Fruit fly (Drosophila melanogaster) whole organism, adult: ENCODE data around the gene Lrr47.

Experiments used
- CG5204 ChIP-seq: fragments of 200-800 bp; sonication (Bioruptor generic); optimal IDR thresholded peaks from 2 replicates; lab custom pipeline; 2016; ENCODE audit warnings: missing biosample characterization, missing genetic modification characterization
- CG7045 ChIP-seq: fragments of 200-800 bp; sonication (Bioruptor generic); optimal IDR thresholded peaks from 2 replicates; lab custom pipeline; 2017; ENCODE audit warnings: missing biosample characterization, mild to moderate bottlenecking, missing genetic modification characterization
- Clk ChIP-seq: fragments of 200-800 bp; sonication (Bioruptor generic); optimal IDR thresholded peaks from 2 replicates; lab custom pipeline; 2017; ENCODE audit warnings: missing biosample characterization, missing genetic modification characterization
- Crg-1 ChIP-seq: fragments of 200-800 bp; sonication (Bioruptor generic); optimal IDR thresholded peaks from 2 replicates; lab custom pipeline; 2016; ENCODE audit warnings: missing biosample characterization, missing genetic modification characterization
- Mnt ChIP-seq: fragments of 200-800 bp; sonication (Bioruptor generic); optimal IDR thresholded peaks from 2 replicates; lab custom pipeline; 2016; ENCODE audit warnings: missing biosample characterization, mild to moderate bottlenecking, missing genetic modification characterization
- cnc ChIP-seq, 2 experiments: fragments of >200 bp; optimal IDR thresholded peaks; 2 replicates each; lab custom pipeline; 2017
- kay ChIP-seq: fragments of 200-800 bp; sonication (Bioruptor generic); peaks from one replicate; lab custom pipeline; 2016; ENCODE audit warnings: missing biosample characterization, missing genetic modification characterization, borderline replicate concordance
- ovo ChIP-seq: fragments of 200-800 bp; sonication (Bioruptor generic); optimal IDR thresholded peaks from 2 replicates; lab custom pipeline; 2016; ENCODE audit warnings: missing biosample characterization, missing genetic modification characterization

DNA sequence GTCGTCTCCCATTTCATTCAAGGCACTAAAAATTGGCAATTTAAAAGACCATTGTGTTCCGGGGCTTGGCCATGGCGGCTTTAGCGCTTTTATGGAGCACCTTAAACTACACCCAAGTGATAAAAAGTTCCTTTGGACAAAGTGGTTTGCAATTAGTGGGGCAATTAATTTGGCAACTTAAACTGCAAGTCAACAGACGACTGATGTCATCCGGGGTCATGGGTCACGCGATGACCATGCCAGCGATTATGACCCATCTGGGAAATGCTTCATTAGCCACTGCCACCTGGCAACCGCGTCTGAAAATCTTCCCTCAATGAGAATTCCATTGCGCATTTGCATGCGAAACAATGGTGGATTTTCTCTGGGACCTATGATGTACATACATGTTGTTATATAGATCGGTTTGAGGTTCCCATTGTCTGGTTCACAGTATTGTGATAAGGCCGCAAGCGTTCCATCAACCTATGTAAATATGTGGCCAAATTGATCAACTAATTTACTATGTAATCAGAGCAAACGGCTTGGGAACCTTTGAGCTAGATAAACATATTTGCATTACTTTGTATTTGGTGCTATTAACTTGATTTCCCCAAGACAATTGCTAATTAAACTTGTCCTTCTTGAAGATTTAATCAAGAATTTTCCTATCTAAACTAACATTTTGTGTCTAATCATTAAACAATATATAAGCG lies 19.9 kb upstream of the Lrr47 start:
- TF ChIP-seq Clk (GFP tag; lab: Kevin White, UChicago) (no peak), ovo (GFP tag; lab: Kevin White, UChicago) (no peak), kay (GFP tag; lab: Kevin White, UChicago) (no peak), CG7045 (GFP tag; lab: Kevin White, UChicago) (no peak), Mnt (no peak), cnc (optimal IDR thresholded peaks at IDR 0.05; lab: Kevin White, UChicago) (no peak), Crg-1 (GFP tag; lab: Kevin White, UChicago) (no peak), CG5204 (GFP tag; lab: Kevin White, UChicago) (no peak)
